Worm (Caenorhabditis elegans): ENCODE data around the gene C46C11.4.

DNA sequence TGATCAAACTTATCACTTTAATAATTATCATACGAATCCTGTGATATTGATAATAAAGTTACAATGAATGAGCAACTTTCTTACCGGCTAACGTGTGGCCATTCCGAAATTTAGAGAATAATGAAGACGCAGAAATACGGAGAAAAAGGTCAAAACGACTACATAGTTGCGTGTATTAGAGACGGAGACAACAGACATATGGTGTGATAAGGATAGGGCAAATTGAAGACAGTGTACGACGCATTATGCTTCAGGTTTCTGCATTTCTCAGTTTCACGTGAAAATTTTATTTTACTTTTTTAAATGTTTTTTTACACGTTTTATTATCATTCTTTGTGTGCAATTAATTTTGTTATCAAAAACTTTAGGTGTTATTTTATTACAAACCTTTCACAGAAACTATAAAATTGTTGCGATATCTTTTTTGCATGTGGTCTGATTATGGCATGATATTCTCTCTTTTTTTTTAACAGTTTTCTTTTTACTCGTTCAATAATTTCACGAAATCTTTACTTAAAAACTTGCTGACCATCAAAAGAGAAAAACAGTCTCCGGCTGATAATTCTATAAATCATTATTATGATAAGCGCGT lies 26.3 kb upstream of the C46C11.4 start, which contains the start of gene tmem-135:
- TF ChIP-seq skn-1 (tag; optimal IDR thresholded peaks at IDR 0.05) = no peak
- no peak for TF ChIP-seq nhr-23 (tag; optimal IDR thresholded peaks at IDR 0.05)
- no peak for TF ChIP-seq lin-39 (tag; optimal IDR thresholded peaks at IDR 0.05)
- TF ChIP-seq zag-1 (tag; optimal IDR thresholded peaks at IDR 0.05) = no peak
- no peak for TF ChIP-seq eor-1 (tag; optimal IDR thresholded peaks at IDR 0.05)
- no peak for TF ChIP-seq nhr-12 (tag; optimal IDR thresholded peaks at IDR 0.05)
